Fruit fly (Drosophila melanogaster) whole organism, wandering third instar larva: Measurements from ENCODE around the gene CG15403.
A peak's percentile ranks its signal among the peaks of the same experiment; 100 is the strongest.

Experiments
- CG32264 ChIP-seq: fragments of 200-800 bp; sonication (Bioruptor generic); optimal IDR thresholded peaks from 2 replicates; lab custom pipeline; 2016; ENCODE audit warnings: missing biosample characterization, missing genetic modification characterization
- CG9705 ChIP-seq: fragments of 200-800 bp; sonication (Bioruptor generic); optimal IDR thresholded peaks from 2 replicates; lab custom pipeline; 2018; ENCODE audit warnings: missing biosample characterization, mild to moderate bottlenecking, missing genetic modification characterization
- Hr83 ChIP-seq: fragments of 200-300 bp; sonication (Bioruptor generic); optimal IDR thresholded peaks from 2 replicates; lab custom pipeline; 2016; ENCODE audit warnings: missing biosample characterization, mild to moderate bottlenecking, missing genetic modification characterization, moderate library complexity; ENCODE audit not compliant: poor library complexity, severe bottlenecking
- OdsH ChIP-seq: fragments of 200-800 bp; sonication (Bioruptor generic); optimal IDR thresholded peaks from 2 replicates; lab custom pipeline; 2016; ENCODE audit warnings: missing biosample characterization, mild to moderate bottlenecking, missing genetic modification characterization
- psq ChIP-seq: fragments of 200-800 bp; sonication (Bioruptor generic); optimal IDR thresholded peaks from 3 replicates; lab custom pipeline; 2017; ENCODE audit warnings: missing biosample characterization, mild to moderate bottlenecking, missing genetic modification characterization, moderate library complexity
- usp ChIP-seq: fragments of >200 bp; optimal IDR thresholded peaks from 2 replicates; lab custom pipeline; 2017; ENCODE audit warnings: missing biosample characterization, missing genetic modification characterization

DNA sequence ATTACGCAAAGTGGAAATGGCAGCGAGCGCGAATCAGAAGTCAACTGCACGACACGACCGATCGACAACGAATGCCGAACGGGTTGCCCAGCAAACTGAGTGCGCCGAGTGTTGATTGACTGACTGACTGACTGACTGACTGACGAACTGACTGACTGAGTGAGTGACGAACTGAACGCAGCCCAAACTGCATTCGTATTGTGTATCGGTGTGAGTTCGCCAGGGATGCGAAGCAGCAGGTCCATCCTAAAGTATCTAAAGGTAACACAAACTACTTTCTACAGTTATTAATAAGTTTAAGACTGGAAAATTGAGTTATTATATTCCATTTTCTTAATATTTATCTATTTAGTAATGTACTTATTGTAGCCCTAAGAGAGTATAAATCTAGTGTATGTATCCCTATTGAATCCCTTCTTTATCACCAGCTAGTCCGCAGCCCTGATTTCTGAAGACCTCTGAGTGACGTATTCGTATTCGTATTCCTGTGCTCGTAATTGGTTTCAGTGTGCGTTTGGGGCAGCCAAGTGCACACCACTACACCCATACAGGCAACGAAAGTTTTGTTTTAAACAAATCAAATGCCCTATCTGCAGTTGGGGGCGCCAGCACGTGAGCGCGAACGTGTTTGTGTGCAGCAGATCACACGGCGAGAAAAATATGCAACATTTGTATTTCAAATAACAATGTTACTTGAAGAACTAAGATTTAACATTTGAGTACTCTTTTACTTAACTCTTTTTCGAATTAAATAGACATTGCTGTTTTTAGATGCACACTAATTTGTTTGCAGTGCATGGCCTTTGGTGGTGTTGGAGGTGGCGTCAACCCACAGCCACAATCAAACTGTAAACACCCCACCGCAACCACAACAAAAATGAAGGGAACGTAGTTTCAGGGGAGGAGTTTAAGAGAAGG, 24.5 kb downstream of the CG15403 start:
- no peak for TF ChIP-seq usp (GFP tag; lab: Kevin White, UChicago)
- TF ChIP-seq CG9705, result peak; percentile 12
- TF ChIP-seq Hr83 (GFP tag; lab: Kevin White, UChicago), result no peak
- TF ChIP-seq psq, result peak; percentile 57
- peak; percentile 63 for TF ChIP-seq CG32264 (GFP tag; lab: Kevin White, UChicago)
- TF ChIP-seq OdsH, result peak; percentile 62
